Worm (Caenorhabditis elegans) whole organism, L2 larva: ENCODE data around the gene wdr-37.

Experiments used
- ZK546.5 ChIP-seq: sonication (generic microtip); optimal IDR thresholded peaks from 2 replicates; lab custom pipeline; 2017; ENCODE audit warnings: missing biosample characterization, missing genetic modification characterization
- aly-2 ChIP-seq: fragments of 150-350 bp; optimal IDR thresholded peaks from 2 replicates; lab custom pipeline; 2014; ENCODE audit warnings: missing biosample characterization, missing genetic modification characterization
- ceh-82 ChIP-seq: fragments of 150-350 bp; optimal IDR thresholded peaks from 2 replicates; lab custom pipeline; 2014; ENCODE audit warnings: missing biosample characterization, missing genetic modification characterization
- elt-3 ChIP-seq: sonication (generic microtip); optimal IDR thresholded peaks from 2 replicates; lab custom pipeline; 2017; ENCODE audit warnings: missing biosample characterization, missing genetic modification characterization
- nhr-10 ChIP-seq: sonication (generic microtip); optimal IDR thresholded peaks from 2 replicates; lab custom pipeline; 2017; ENCODE audit warnings: missing biosample characterization, missing genetic modification characterization
- nhr-77 ChIP-seq: fragments of 150-350 bp; optimal IDR thresholded peaks from 2 replicates; lab custom pipeline; 2014; ENCODE audit warnings: missing biosample characterization, missing genetic modification characterization
- skn-1 ChIP-seq: sonication (generic microtip); optimal IDR thresholded peaks from 2 replicates; lab custom pipeline; 2017; ENCODE audit warnings: missing biosample characterization, missing genetic modification characterization
- unc-62 ChIP-seq: fragments of 150-350 bp; optimal IDR thresholded peaks from 2 replicates; lab custom pipeline; 2014; ENCODE audit warnings: missing biosample characterization, missing genetic modification reagents, missing genetic modification characterization
- ztf-1 ChIP-seq: fragments of 200-800 bp; sonication (Bioruptor generic); conservative IDR thresholded peaks from 2 replicates; pipeline ENCODE4 v1.3.6; 2022; ENCODE audit warnings: missing genetic modification characterization, missing compliant biosample characterization

ce11 chrIII:5639893-5640292 lies 40.0 kb upstream of the wdr-37 start:
- no peak for TF ChIP-seq elt-3 (tag; lab: Kevin White, UChicago)
- no peak for TF ChIP-seq aly-2 (tag; lab: Kevin White, UChicago)
- TF ChIP-seq ZK546.5 (tag; lab: Kevin White, UChicago), result no peak
- no peak for TF ChIP-seq nhr-10 (tag; lab: Kevin White, UChicago)
- no peak for TF ChIP-seq unc-62 (GFP tag; lab: Kevin White, UChicago)
- no peak for TF ChIP-seq skn-1 (tag; lab: Kevin White, UChicago)
- TF ChIP-seq ztf-1, result no peak
- TF ChIP-seq nhr-77 (tag; lab: Kevin White, UChicago), result no peak
- TF ChIP-seq ceh-82, result peak; percentile 48
